Fruit fly (Drosophila melanogaster): ENCODE measurements around the gene pHCl-2.

- TF ChIP-seq insv (optimal IDR thresholded peaks at IDR 0.05) (no peak), Sin3A (optimal IDR thresholded peaks at IDR 0.05) (no peak), Myc (optimal IDR thresholded peaks at IDR 0.05) (no peak), psq (optimal IDR thresholded peaks at IDR 0.05) (no peak)
Observed at dm6 chr3R:31263934-31264333, 41.2 kb downstream of the pHCl-2 start.

Data from Kc167 (cell line).